Fruit fly (Drosophila melanogaster) whole organism, embryonic: Measurements from ENCODE around the gene Mgstl.

ENCODE experiments used
- CG11560 ChIP-seq: fragments of 200-800 bp; sonication (Bioruptor generic); IDR thresholded peaks from 3 replicates; pipeline ENCODE4 v1.3.6; 2022; ENCODE audit warnings: missing biosample characterization, missing genetic modification characterization
- CG13296 ChIP-seq: fragments of 200-800 bp; sonication (Bioruptor generic); optimal IDR thresholded peaks from 3 replicates; lab custom pipeline; 2018; ENCODE audit warnings: missing biosample characterization, mild to moderate bottlenecking, missing genetic modification characterization
- CG13894 ChIP-seq: fragments of 200-800 bp; sonication (Bioruptor generic); optimal IDR thresholded peaks from 3 replicates; lab custom pipeline; 2018; ENCODE audit warnings: missing biosample characterization, mild to moderate bottlenecking, missing genetic modification characterization, moderate library complexity
- CG14667 ChIP-seq: fragments of 200-800 bp; sonication (Bioruptor generic); IDR thresholded peaks from 2 replicates; pipeline ENCODE4 v1.3.6; 2022; ENCODE audit warnings: missing biosample characterization, missing genetic modification characterization
- CG14965 ChIP-seq: fragments of 200-800 bp; sonication (Bioruptor generic); optimal IDR thresholded peaks from 2 replicates; lab custom pipeline; 2016; ENCODE audit warnings: missing biosample characterization, missing genetic modification characterization, borderline replicate concordance
- CG2116 ChIP-seq: fragments of 200-800 bp; sonication (Bioruptor generic); optimal IDR thresholded peaks from 3 replicates; lab custom pipeline; 2018; ENCODE audit warnings: missing biosample characterization, mild to moderate bottlenecking, missing genetic modification characterization
- CG3065 ChIP-seq: fragments of 200-800 bp; sonication (Bioruptor generic); optimal IDR thresholded peaks from 2 replicates; lab custom pipeline; 2016; ENCODE audit warnings: missing biosample characterization, missing genetic modification characterization
- Ets97D ChIP-seq: fragments of 200-800 bp; sonication (Bioruptor generic); optimal IDR thresholded peaks from 3 replicates; lab custom pipeline; 2016; ENCODE audit warnings: missing biosample characterization, missing genetic modification characterization
- gcm ChIP-seq: fragments of 200-800 bp; sonication (Bioruptor generic); optimal IDR thresholded peaks from 2 replicates; lab custom pipeline; 2019; ENCODE audit warnings: missing biosample characterization, mild to moderate bottlenecking, missing genetic modification characterization, moderate library complexity
- lov ChIP-seq, 2 experiments: fragments of 200-800 bp in 1 of 2; fragments of >200 bp in 1 of 2; sonication (Bioruptor generic) in 1 of 2; IDR thresholded peaks in 1 of 2; optimal IDR thresholded peaks in 1 of 2; 2 replicates in 1 of 2; 3 replicates in 1 of 2; pipeline versions ENCODE4 v1.3.6 to Lab custom; 2017 to 2022; ENCODE audit warnings: missing biosample characterization in 1 of 2, missing genetic modification characterization in 1 of 2
- pan ChIP-seq, 4 experiments: fragments of >200 bp in 3 of 4; fragments of 200-800 bp in 1 of 4; sonication (Bioruptor generic) in 1 of 4; optimal IDR thresholded peaks in 3 of 4; IDR thresholded peaks in 1 of 4; 2 replicates each; pipeline versions ENCODE4 v1.3.6 to Lab custom; 2017 to 2022; ENCODE audit warnings: missing biosample characterization in 2 of 4, missing genetic modification characterization in 2 of 4, mixed read lengths in 1 of 4
- psq ChIP-seq: fragments of 200-800 bp; sonication (Bioruptor generic); optimal IDR thresholded peaks from 2 replicates; lab custom pipeline; 2017; ENCODE audit warnings: missing biosample characterization, missing genetic modification characterization
- tll ChIP-seq, 2 experiments: fragments of 200-800 bp in 1 of 2; fragments of >200 bp in 1 of 2; sonication (Bioruptor generic) in 1 of 2; optimal IDR thresholded peaks; 2 replicates each; lab custom pipeline; 2017 to 2019; ENCODE audit warnings: missing biosample characterization in 2 of 2, missing genetic modification characterization in 2 of 2, mild to moderate bottlenecking in 1 of 2, moderate library complexity in 1 of 2

DNA sequence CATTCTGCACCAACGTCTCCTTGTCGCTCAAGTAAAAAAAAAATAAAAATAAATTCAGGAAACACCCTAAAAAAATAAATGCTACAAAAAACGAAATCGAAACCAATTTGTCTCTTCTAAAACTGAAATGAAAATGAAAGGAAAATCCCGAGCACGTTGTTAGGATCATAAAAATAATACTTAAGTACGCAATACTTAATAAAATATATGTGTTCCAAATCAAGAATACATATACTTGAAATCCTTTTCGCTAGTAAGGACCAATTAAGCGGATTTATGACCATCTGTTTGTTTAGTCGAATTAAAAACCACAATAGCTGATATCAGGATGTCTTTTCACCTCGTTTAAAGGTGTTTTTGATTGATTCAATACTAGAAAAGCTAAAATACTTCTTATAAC lies 16.1 kb upstream of the Mgstl start, which contains the start of gene r-cup:
- TF ChIP-seq Ets97D (GFP tag; lab: Kevin White, UChicago) (no peak), CG13894 (tag; lab: Kevin White, UChicago) (no peak), CG13296 (GFP tag; lab: Kevin White, UChicago) (no peak), lov (optimal IDR thresholded peaks at IDR 0.05; lab: Kevin White, UChicago) (no peak), lov (GFP tag; IDR thresholded peaks at IDR 0.05; lab: Robert Waterston, UW) (no peak), psq (GFP tag; lab: Kevin White, UChicago) (no peak), CG3065 (GFP tag; lab: Kevin White, UChicago) (no peak), gcm (GFP tag; lab: Kevin White, UChicago) (no peak), CG11560 (tag; lab: Robert Waterston, UW) (no peak), pan (optimal IDR thresholded peaks at IDR 0.05; lab: Kevin White, UChicago) (no peak), pan (GFP tag; optimal IDR thresholded peaks at IDR 0.05 in 1 of 2, IDR thresholded peaks at IDR 0.05 in 1 of 2) (no peak), CG2116 (GFP tag; lab: Kevin White, UChicago) (no peak), CG14667 (GFP tag; lab: Robert Waterston, UW) (no peak), tll (GFP tag; optimal IDR thresholded peaks at IDR 0.05; lab: Kevin White, UChicago) (no peak), CG14965 (no peak)
